Fruit fly (Drosophila melanogaster): ENCODE results near the gene CG9784.

Gene CG9784

dm6 chrX:16616773-16617738 is 18.0 kb upstream of the CG9784 start:
- no peak for TF ChIP-seq nmo (GFP tag; optimal IDR thresholded peaks at IDR 0.05)
- peak; percentile 16 for TF ChIP-seq abd-A (tag; optimal IDR thresholded peaks at IDR 0.05)
- no peak for TF ChIP-seq Oaz (GFP tag; IDR thresholded peaks at IDR 0.05)
- TF ChIP-seq CG11247 (GFP tag; IDR thresholded peaks at IDR 0.05), result peak; percentile 40; the same call in 1 of the 2 replicates
- no peak for TF ChIP-seq CG12391 (tag; optimal IDR thresholded peaks at IDR 0.05)
- peak; percentile 72 for TF ChIP-seq grau (tag; optimal IDR thresholded peaks at IDR 0.05)
- 0 out of 4 replicates have a peak, but pooled peaks have one; percentile 36 for TF ChIP-seq chinmo (GFP tag; IDR thresholded peaks at IDR 0.05; ENCODE audit: partially characterized antibody)
- TF ChIP-seq eve (GFP tag; optimal IDR thresholded peaks at IDR 0.05), result no peak
- TF ChIP-seq bowl (GFP tag; IDR thresholded peaks at IDR 0.05), result no peak
- TF ChIP-seq CG8765 (GFP tag; IDR thresholded peaks at IDR 0.05), result no peak
- TF ChIP-seq CG4360 (GFP tag; IDR thresholded peaks at IDR 0.05), result no peak
- TF ChIP-seq CG11093 (GFP tag; IDR thresholded peaks at IDR 0.05), result no peak
- no peak for TF ChIP-seq slou (GFP tag; optimal IDR thresholded peaks at IDR 0.05)
- TF ChIP-seq Med (GFP tag), result peak; percentile 48
- no peak for TF ChIP-seq CG10462 (GFP tag; optimal IDR thresholded peaks at IDR 0.05)
- TF ChIP-seq CG13894 (tag; optimal IDR thresholded peaks at IDR 0.05), result peak; percentile 41
- TF ChIP-seq Dip3 (GFP tag; optimal IDR thresholded peaks at IDR 0.05), result no peak
- no peak for TF ChIP-seq scrt (GFP tag; optimal IDR thresholded peaks at IDR 0.05)
- no peak for TF ChIP-seq Fer3 (tag; optimal IDR thresholded peaks at IDR 0.05)
- TF ChIP-seq crp (GFP tag; optimal IDR thresholded peaks at IDR 0.05), result no peak
- no peak for TF ChIP-seq croc (GFP tag; conservative IDR thresholded peaks at IDR 0.05)
- TF ChIP-seq CG12942 (GFP tag; optimal IDR thresholded peaks at IDR 0.05), result no peak
- TF ChIP-seq Blimp-1 (GFP tag; optimal IDR thresholded peaks at IDR 0.05), result peak; percentile 85
- no peak for TF ChIP-seq Mes4 (GFP tag; optimal IDR thresholded peaks at IDR 0.05)
- TF ChIP-seq CG18011 (GFP tag; optimal IDR thresholded peaks at IDR 0.05), result no peak
- no peak for TF ChIP-seq CG13775 (GFP tag; optimal IDR thresholded peaks at IDR 0.05)
- no peak for TF ChIP-seq CG17359 (tag; optimal IDR thresholded peaks at IDR 0.05)
- TF ChIP-seq CG12769 (tag; optimal IDR thresholded peaks at IDR 0.05), result peak; percentile 87
- no peak for TF ChIP-seq CG7745 (tag; optimal IDR thresholded peaks at IDR 0.05)
- TF ChIP-seq fu2 (GFP tag; optimal IDR thresholded peaks at IDR 0.05), result no peak
- no peak for TF ChIP-seq CG17912 (GFP tag; optimal IDR thresholded peaks at IDR 0.05)
- no peak for TF ChIP-seq CG1233 (GFP tag; optimal IDR thresholded peaks at IDR 0.05)
- no peak for TF ChIP-seq sna (GFP tag; IDR thresholded peaks at IDR 0.05; ENCODE audit: partially characterized antibody)
- TF ChIP-seq sd (tag; optimal IDR thresholded peaks at IDR 0.05), result peak; percentile 13
- TF ChIP-seq ATbp (GFP tag; optimal IDR thresholded peaks at IDR 0.05), result no peak
- TF ChIP-seq CG9727 (GFP tag; optimal IDR thresholded peaks at IDR 0.05), result no peak
- TF ChIP-seq CG9215 (GFP tag; IDR thresholded peaks at IDR 0.05), result no peak
- no peak for TF ChIP-seq Sry-β (GFP tag; optimal IDR thresholded peaks at IDR 0.05)
- TF ChIP-seq sens (GFP tag), result peak; percentile 6
- no peak for TF ChIP-seq B-H2 (GFP tag; optimal IDR thresholded peaks at IDR 0.05)
- TF ChIP-seq Gug (GFP tag; IDR thresholded peaks at IDR 0.05), result no peak
- TF ChIP-seq H2.0 (GFP tag; IDR thresholded peaks at IDR 0.05), result no peak
- TF ChIP-seq her (GFP tag; optimal IDR thresholded peaks at IDR 0.05), result no peak
- no peak for TF ChIP-seq Hr78 (GFP tag; optimal IDR thresholded peaks at IDR 0.05)
- TF ChIP-seq dpn (GFP tag; optimal IDR thresholded peaks at IDR 0.05), result no peak
- no peak for TF ChIP-seq hbn (GFP tag; IDR thresholded peaks at IDR 0.05; ENCODE audit: partially characterized antibody)
- no peak for TF ChIP-seq Rx (GFP tag; IDR thresholded peaks at IDR 0.05)
- no peak for TF ChIP-seq CTCF (GFP tag; optimal IDR thresholded peaks at IDR 0.05)
- TF ChIP-seq gem (tag; optimal IDR thresholded peaks at IDR 0.05), result no peak
